Worm (Caenorhabditis elegans) whole organism, midembryonic: Measurements from ENCODE around the gene C47E12.14.

Experiments used
- flt-1 ChIP-seq: fragments of 200-800 bp; sonication (Bioruptor generic); IDR thresholded peaks from 2 replicates; pipeline ENCODE4 v1.3.6; 2022; ENCODE audit warnings: missing genetic modification characterization, missing compliant biosample characterization
- klf-2 ChIP-seq: fragments of 200-800 bp; sonication (Bioruptor generic); conservative IDR thresholded peaks from 2 replicates; pipeline ENCODE4 v1.3.6; 2022; ENCODE audit warnings: missing genetic modification reagents, missing genetic modification characterization, missing compliant biosample characterization
- ref-1 ChIP-seq: fragments of 200-800 bp; sonication (Bioruptor generic); conservative IDR thresholded peaks from 2 replicates; pipeline ENCODE4 v1.3.6; 2022; ENCODE audit warnings: missing genetic modification reagents, missing genetic modification characterization, missing compliant biosample characterization

- TF ChIP-seq flt-1 (GFP tag; lab: Robert Waterston, UW) (no peak), klf-2 (GFP tag; lab: Robert Waterston, UW) (no peak), ref-1 (GFP tag; lab: Robert Waterston, UW) (no peak)
Measured at ce11 chrIV:9993403-9994132, 17.4 kb upstream of the C47E12.14 start.
